Fruit fly (Drosophila melanogaster) whole organism, embryonic: ENCODE measurements around the gene CG5500.

ENCODE experiments used
- Asciz ChIP-seq: fragments of 200-800 bp; sonication (Bioruptor generic); optimal IDR thresholded peaks from 2 replicates; lab custom pipeline; 2017; ENCODE audit warnings: missing biosample characterization, mild to moderate bottlenecking, missing genetic modification characterization, missing genetic modification reagents
- CG10274 ChIP-seq: fragments of 200-800 bp; sonication (Bioruptor generic); optimal IDR thresholded peaks from 3 replicates; lab custom pipeline; 2017; ENCODE audit warnings: missing biosample characterization, mild to moderate bottlenecking, missing genetic modification characterization
- CG10462 ChIP-seq: fragments of 200-800 bp; sonication (Bioruptor generic); optimal IDR thresholded peaks from 2 replicates; lab custom pipeline; 2016; ENCODE audit warnings: missing biosample characterization, missing genetic modification characterization
- CG11456 ChIP-seq: fragments of 200-800 bp; sonication (Bioruptor generic); IDR thresholded peaks from 3 replicates; pipeline ENCODE4 v1.3.6; 2022; ENCODE audit warnings: missing biosample characterization, missing genetic modification characterization
- CG11723 ChIP-seq: fragments of 200-800 bp; sonication (Bioruptor generic); optimal IDR thresholded peaks from 2 replicates; lab custom pipeline; 2017; ENCODE audit warnings: missing biosample characterization, mild to moderate bottlenecking, missing genetic modification characterization
- CG12299 ChIP-seq: fragments of 200-800 bp; sonication (Bioruptor generic); optimal IDR thresholded peaks from 2 replicates; lab custom pipeline; 2018; ENCODE audit warnings: missing biosample characterization, mild to moderate bottlenecking, missing genetic modification characterization
- CG13296 ChIP-seq: fragments of 200-800 bp; sonication (Bioruptor generic); optimal IDR thresholded peaks from 3 replicates; lab custom pipeline; 2018; ENCODE audit warnings: missing biosample characterization, mild to moderate bottlenecking, missing genetic modification characterization
- CG15696 ChIP-seq: fragments of 200-800 bp; sonication (Bioruptor generic); optimal IDR thresholded peaks from 2 replicates; lab custom pipeline; 2019; ENCODE audit warnings: missing biosample characterization, mild to moderate bottlenecking, missing genetic modification characterization, moderate library complexity
- CG17186 ChIP-seq: fragments of 200-800 bp; sonication (Bioruptor generic); optimal IDR thresholded peaks from 3 replicates; lab custom pipeline; 2017; ENCODE audit warnings: missing biosample characterization, missing genetic modification reagents, missing genetic modification characterization
- CG2712 ChIP-seq: fragments of 200-800 bp; optimal IDR thresholded peaks from 3 replicates; lab custom pipeline; 2019; ENCODE audit warnings: missing biosample characterization, mild to moderate bottlenecking, missing genetic modification characterization, moderate library complexity
- CG6791 ChIP-seq: fragments of 200-800 bp; sonication (Bioruptor generic); IDR thresholded peaks from 3 replicates; pipeline ENCODE4 v1.3.6; 2022; ENCODE audit warnings: missing biosample characterization, missing genetic modification characterization; ENCODE audit not compliant: partially characterized antibody
- CG6854 ChIP-seq: fragments of 200-800 bp; sonication (Bioruptor generic); optimal IDR thresholded peaks from 3 replicates; lab custom pipeline; 2017; ENCODE audit warnings: missing biosample characterization, mild to moderate bottlenecking, missing genetic modification characterization
- CG8388 ChIP-seq: fragments of 200-800 bp; sonication (Bioruptor generic); optimal IDR thresholded peaks from 2 replicates; lab custom pipeline; 2019; ENCODE audit warnings: missing biosample characterization, mild to moderate bottlenecking, missing genetic modification characterization, moderate library complexity
- CG9609 ChIP-seq: fragments of 200-800 bp; sonication (Bioruptor generic); optimal IDR thresholded peaks from 3 replicates; lab custom pipeline; 2016; ENCODE audit warnings: missing biosample characterization, missing genetic modification characterization
- CHES-1-like ChIP-seq: fragments of 200-800 bp; sonication (Bioruptor generic); optimal IDR thresholded peaks from 2 replicates; lab custom pipeline; 2016; ENCODE audit warnings: missing biosample characterization, missing genetic modification characterization
- Eip74EF ChIP-seq, 2 experiments: fragments of 200-800 bp in 1 of 2; fragments of >200 bp in 1 of 2; sonication (Bioruptor generic) in 1 of 2; optimal IDR thresholded peaks; 2 replicates each; lab custom pipeline; 2017 to 2019; ENCODE audit warnings: missing biosample characterization in 2 of 2, missing genetic modification characterization in 2 of 2, mild to moderate bottlenecking in 1 of 2, moderate library complexity in 1 of 2
- Ets97D ChIP-seq: fragments of 200-800 bp; sonication (Bioruptor generic); optimal IDR thresholded peaks from 3 replicates; lab custom pipeline; 2016; ENCODE audit warnings: missing biosample characterization, missing genetic modification characterization
- Fer1 ChIP-seq: fragments of 200-800 bp; sonication (Bioruptor generic); optimal IDR thresholded peaks from 2 replicates; lab custom pipeline; 2017; ENCODE audit warnings: missing biosample characterization, mild to moderate bottlenecking, missing genetic modification characterization
- Hmr ChIP-seq: fragments of 200-800 bp; sonication (Bioruptor generic); optimal IDR thresholded peaks from 3 replicates; lab custom pipeline; 2017; ENCODE audit warnings: mild to moderate bottlenecking, missing biosample characterization, missing genetic modification reagents, missing genetic modification characterization
- Hmx ChIP-seq: fragments of 200-800 bp; sonication (Bioruptor generic); optimal IDR thresholded peaks from 2 replicates; lab custom pipeline; 2016; ENCODE audit warnings: missing biosample characterization, missing genetic modification characterization
- Max ChIP-seq: fragments of 200-800 bp; sonication (Bioruptor generic); optimal IDR thresholded peaks from 2 replicates; lab custom pipeline; 2016; ENCODE audit warnings: missing biosample characterization, mild to moderate bottlenecking, missing genetic modification characterization
- Mrtf ChIP-seq: fragments of 200-800 bp; sonication (Bioruptor generic); IDR thresholded peaks from 3 replicates; pipeline ENCODE4 v1.3.6; 2022; ENCODE audit warnings: missing biosample characterization, missing genetic modification characterization
- Neu2 ChIP-seq: fragments of 200-800 bp; sonication (Bioruptor generic); optimal IDR thresholded peaks from 3 replicates; lab custom pipeline; 2016; ENCODE audit warnings: missing biosample characterization, missing genetic modification characterization, borderline replicate concordance
- NfI ChIP-seq: fragments of 200-800 bp; sonication (Bioruptor generic); optimal IDR thresholded peaks from 3 replicates; lab custom pipeline; 2018; ENCODE audit warnings: missing biosample characterization, mild to moderate bottlenecking, missing genetic modification characterization, moderate library complexity
- Poxn ChIP-seq: fragments of 200-800 bp; sonication (Bioruptor generic); IDR thresholded peaks from 2 replicates; pipeline ENCODE4 v1.3.6; 2022; ENCODE audit warnings: missing biosample characterization, missing genetic modification characterization
- Trl ChIP-seq, 3 experiments: fragments of >200 bp in 2 of 3; fragments of 200-800 bp in 1 of 3; sonication (Bioruptor generic) in 1 of 3; optimal IDR thresholded peaks; 2 replicates in 1 of 3; 3 replicates in 2 of 3; lab custom pipeline; 2016 to 2017; ENCODE audit warnings: missing biosample characterization in 1 of 3, missing genetic modification characterization in 1 of 3
- amos ChIP-seq: fragments of 200-800 bp; sonication (Bioruptor generic); IDR thresholded peaks from 2 replicates; pipeline ENCODE4 v1.3.6; 2022; ENCODE audit warnings: missing biosample characterization, missing genetic modification characterization; ENCODE audit not compliant: partially characterized antibody
- ase ChIP-seq: fragments of 200-800 bp; sonication (Bioruptor generic); IDR thresholded peaks from 3 replicates; pipeline ENCODE4 v1.3.6; 2022; ENCODE audit warnings: missing biosample characterization, missing genetic modification characterization
- corto ChIP-seq: fragments of 200-800 bp; sonication (Bioruptor generic); optimal IDR thresholded peaks from 2 replicates; lab custom pipeline; 2016; ENCODE audit warnings: missing biosample characterization, mild to moderate bottlenecking, missing genetic modification characterization, moderate library complexity
- dimm ChIP-seq: fragments of 200-800 bp; sonication (Bioruptor generic); IDR thresholded peaks from 2 replicates; pipeline ENCODE4 v1.3.6; 2022; ENCODE audit warnings: missing biosample characterization, missing genetic modification characterization
- dpn ChIP-seq, 2 experiments: fragments of 200-800 bp; sonication (Bioruptor generic); optimal IDR thresholded peaks; 3 replicates each; lab custom pipeline; 2016; ENCODE audit warnings: missing biosample characterization in 2 of 2, missing genetic modification characterization in 2 of 2
- en ChIP-seq: fragments of 200-800 bp; sonication (Bioruptor generic); optimal IDR thresholded peaks from 2 replicates; lab custom pipeline; 2016; ENCODE audit warnings: missing biosample characterization, missing genetic modification characterization
- esg ChIP-seq: fragments of 200-800 bp; sonication (Bioruptor generic); conservative IDR thresholded peaks from 2 replicates; pipeline ENCODE4 v1.3.6; 2022; ENCODE audit warnings: missing biosample characterization, missing genetic modification characterization
- exex ChIP-seq: fragments of 200-800 bp; sonication (Bioruptor generic); optimal IDR thresholded peaks from 4 replicates; lab custom pipeline; 2018; ENCODE audit warnings: missing biosample characterization, mild to moderate bottlenecking, missing genetic modification characterization, moderate library complexity
- eyg ChIP-seq: fragments of 200-800 bp; sonication (Bioruptor generic); optimal IDR thresholded peaks from 3 replicates; lab custom pipeline; 2016; ENCODE audit warnings: missing biosample characterization, missing genetic modification characterization
- gcm2 ChIP-seq: fragments of 200-800 bp; sonication (Bioruptor generic); optimal IDR thresholded peaks from 2 replicates; lab custom pipeline; 2016; ENCODE audit warnings: missing biosample characterization, missing genetic modification characterization
- h ChIP-seq: fragments of >200 bp; optimal IDR thresholded peaks from 2 replicates; lab custom pipeline; 2017
- her ChIP-seq: fragments of 200-800 bp; sonication (Bioruptor generic); optimal IDR thresholded peaks from 2 replicates; lab custom pipeline; 2016; ENCODE audit warnings: missing biosample characterization, missing genetic modification characterization
- jigr1 ChIP-seq: fragments of 200-800 bp; sonication (Bioruptor generic); IDR thresholded peaks from 3 replicates; pipeline ENCODE4 v1.3.6; 2022; ENCODE audit warnings: missing biosample characterization, missing genetic modification characterization
- knrl ChIP-seq: fragments of 200-800 bp; sonication (Bioruptor generic); IDR thresholded peaks from 3 replicates; pipeline ENCODE4 v1.3.6; 2022; ENCODE audit warnings: missing biosample characterization, missing genetic modification characterization; ENCODE audit not compliant: partially characterized antibody
- nerfin-2 ChIP-seq: fragments of 200-800 bp; sonication (Bioruptor generic); IDR thresholded peaks from 2 replicates; pipeline ENCODE4 v1.3.6; 2022; ENCODE audit warnings: missing biosample characterization, missing genetic modification characterization; ENCODE audit not compliant: partially characterized antibody
- nom ChIP-seq: fragments of 200-800 bp; sonication (Bioruptor generic); optimal IDR thresholded peaks from 2 replicates; lab custom pipeline; 2017; ENCODE audit warnings: missing biosample characterization, missing genetic modification characterization, mild to moderate bottlenecking, moderate library complexity, missing genetic modification reagents
- sna ChIP-seq: fragments of 200-800 bp; sonication (Bioruptor generic); IDR thresholded peaks from 2 replicates; pipeline ENCODE4 v1.3.6; 2022; ENCODE audit warnings: missing biosample characterization, missing genetic modification characterization; ENCODE audit not compliant: partially characterized antibody
- tin ChIP-seq: fragments of 200-800 bp; sonication (Bioruptor generic); optimal IDR thresholded peaks from 3 replicates; lab custom pipeline; 2016; ENCODE audit warnings: missing biosample characterization, missing genetic modification characterization
- tio ChIP-seq: fragments of 200-800 bp; sonication (Bioruptor generic); optimal IDR thresholded peaks from 2 replicates; lab custom pipeline; 2017; ENCODE audit warnings: missing biosample characterization, missing genetic modification characterization, inconsistent platforms
- vvl ChIP-seq: fragments of 200-800 bp; sonication (Bioruptor generic); IDR thresholded peaks from 2 replicates; pipeline ENCODE4 v1.3.6; 2022; ENCODE audit warnings: missing biosample characterization, missing genetic modification characterization
- wek ChIP-seq: fragments of 200-800 bp; sonication (Bioruptor generic); optimal IDR thresholded peaks from 3 replicates; lab custom pipeline; 2018; ENCODE audit warnings: missing biosample characterization, mild to moderate bottlenecking, missing genetic modification characterization, moderate library complexity
- wor ChIP-seq: fragments of 200-800 bp; sonication (Bioruptor generic); IDR thresholded peaks from 2 replicates; pipeline ENCODE4 v1.3.6; 2022; ENCODE audit warnings: missing biosample characterization, missing genetic modification characterization
- zen ChIP-seq: fragments of 200-800 bp; sonication (Bioruptor generic); optimal IDR thresholded peaks from 3 replicates; lab custom pipeline; 2018; ENCODE audit warnings: missing biosample characterization, mild to moderate bottlenecking, missing genetic modification characterization, moderate library complexity

The CG5500 gene

dm6 chr3R:26886283-26886689 lies 9.9 kb downstream of the CG5500 start (continued):
- TF ChIP-seq wor (GFP tag; lab: Robert Waterston, UW): peak; percentile 56
- TF ChIP-seq CHES-1-like (GFP tag; lab: Kevin White, UChicago): no peak
- peak; percentile 35; the same call in 1 of the 3 replicates for TF ChIP-seq ase (GFP tag; lab: Robert Waterston, UW)
- TF ChIP-seq CG11723: peak; percentile 47
- no peak for TF ChIP-seq jigr1 (GFP tag; lab: Robert Waterston, UW)
- TF ChIP-seq CG12299: peak; percentile 30
- TF ChIP-seq CG9609 (GFP tag; lab: Kevin White, UChicago): no peak
- peak; percentile 52 for TF ChIP-seq Hmr (GFP tag; lab: Kevin White, UChicago)
- peak; percentile 27 for TF ChIP-seq Ets97D
- TF ChIP-seq CG13296 (GFP tag; lab: Kevin White, UChicago): peak; percentile 65
- TF ChIP-seq CG6854 (GFP tag; lab: Kevin White, UChicago): peak; percentile 23
- TF ChIP-seq wek (GFP tag; lab: Kevin White, UChicago): peak; percentile 17
- peak; percentile 72 for TF ChIP-seq nom (GFP tag; lab: Kevin White, UChicago)
- TF ChIP-seq her: no peak
- TF ChIP-seq en: no peak
- peak; percentile 88 for TF ChIP-seq CG15696 (tag; lab: Kevin White, UChicago)
- TF ChIP-seq Asciz (GFP tag; lab: Kevin White, UChicago): peak; percentile 57
- no peak for TF ChIP-seq Hmx (GFP tag; lab: Kevin White, UChicago)
- TF ChIP-seq vvl (GFP tag; lab: Robert Waterston, UW): peak; percentile 77
- 0 out of 3 replicates have a peak, but pooled peaks have one; percentile 20 for TF ChIP-seq CG11456 (GFP tag; lab: Robert Waterston, UW)
- peak; percentile 34 for TF ChIP-seq CG10462 (GFP tag; lab: Kevin White, UChicago)
- TF ChIP-seq Neu2 (GFP tag; lab: Kevin White, UChicago): no peak
- no peak for TF ChIP-seq h (lab: Kevin White, UChicago)
- TF ChIP-seq dpn (GFP tag; optimal IDR thresholded peaks at IDR 0.05; lab: Kevin White, UChicago): peak in 1 of 2 experiments; percentile 37
- no peak for TF ChIP-seq corto
- TF ChIP-seq CG17186: peak; percentile 17
- TF ChIP-seq CG2712 (tag; lab: Kevin White, UChicago): peak; percentile 88
- TF ChIP-seq nerfin-2 (GFP tag; lab: Robert Waterston, UW): no peak
- TF ChIP-seq sna: no peak
- TF ChIP-seq knrl: no peak
- TF ChIP-seq Poxn (GFP tag; lab: Robert Waterston, UW): no peak
- TF ChIP-seq tio: peak; percentile 66
- TF ChIP-seq CG8388 (GFP tag; lab: Kevin White, UChicago): peak; percentile 77
- TF ChIP-seq exex (tag; lab: Kevin White, UChicago): peak; percentile 13
- no peak for TF ChIP-seq Max
- TF ChIP-seq dimm (GFP tag; lab: Robert Waterston, UW): no peak
- TF ChIP-seq gcm2: no peak
- no peak for TF ChIP-seq Trl (optimal IDR thresholded peaks at IDR 0.05; lab: Kevin White, UChicago)
- TF ChIP-seq Trl (GFP tag; optimal IDR thresholded peaks at IDR 0.05; lab: Kevin White, UChicago): no peak
- peak; percentile 41 for TF ChIP-seq NfI
- peak in 1 of 2 experiments; percentile 63 for TF ChIP-seq Eip74EF (GFP tag; optimal IDR thresholded peaks at IDR 0.05; lab: Kevin White, UChicago)
- peak; percentile 61 for TF ChIP-seq tin (GFP tag; lab: Kevin White, UChicago)
- TF ChIP-seq Mrtf (GFP tag; lab: Robert Waterston, UW): 0 out of 3 replicates have a peak, but pooled peaks have one; percentile 17
- peak; percentile 50 for TF ChIP-seq zen (tag; lab: Kevin White, UChicago)
- no peak for TF ChIP-seq CG6791
- TF ChIP-seq amos: no peak
- TF ChIP-seq Fer1: peak; percentile 66
- peak; percentile 34; the same call in 1 of the 2 replicates for TF ChIP-seq esg (GFP tag; lab: Robert Waterston, UW)
- TF ChIP-seq CG10274 (GFP tag; lab: Kevin White, UChicago): peak; percentile 37
- no peak for TF ChIP-seq eyg
